Worm (Caenorhabditis elegans) whole organism, L1 larva: ENCODE measurements around the gene klf-1.

Experiments
- Y116A8C.19 ChIP-seq: sonication (generic microtip); optimal IDR thresholded peaks from 2 replicates; lab custom pipeline; 2016; ENCODE audit warnings: missing compliant biosample characterization, missing genetic modification characterization, borderline replicate concordance
- aha-1 ChIP-seq: fragments of 150-350 bp; optimal IDR thresholded peaks from 2 replicates; lab custom pipeline; 2014; ENCODE audit warnings: missing biosample characterization, missing genetic modification characterization
- ceh-88 ChIP-seq: fragments of 200-800 bp; sonication (Bioruptor generic); IDR thresholded peaks from 2 replicates; pipeline ENCODE4 v1.3.6; 2022; ENCODE audit warnings: missing genetic modification characterization, missing compliant biosample characterization
- dpl-1 ChIP-seq, 3 experiments: fragments of 150-350 bp in 2 of 3; sonication (generic microtip) in 1 of 3; optimal IDR thresholded peaks; 2 replicates each; lab custom pipeline; 2014 to 2017; ENCODE audit warnings: missing biosample characterization in 3 of 3, missing genetic modification characterization in 3 of 3, missing genetic modification reagents in 3 of 3
- dsc-1 ChIP-seq: sonication (generic microtip); optimal IDR thresholded peaks from 2 replicates; lab custom pipeline; 2016; ENCODE audit warnings: mild to moderate bottlenecking, missing genetic modification characterization, missing compliant biosample characterization
- egl-13 ChIP-seq: sonication (generic microtip); optimal IDR thresholded peaks from 2 replicates; lab custom pipeline; 2016; ENCODE audit warnings: missing genotype, missing genetic modification reagents, missing genetic modification characterization, missing compliant biosample characterization
- egl-27 ChIP-seq, 2 experiments: fragments of 150-350 bp in 1 of 2; sonication (generic microtip); optimal IDR thresholded peaks; 3 replicates each; lab custom pipeline; 2017 to 2018; ENCODE audit warnings: missing biosample characterization in 2 of 2, missing genetic modification characterization in 2 of 2, missing genetic modification reagents in 2 of 2
- elt-3 ChIP-seq, 6 experiments: fragments of 150-350 bp in 1 of 6; sonication (generic microtip); optimal IDR thresholded peaks; 2 replicates each; lab custom pipeline; 2017 to 2018; ENCODE audit warnings: missing biosample characterization in 6 of 6, missing genetic modification characterization in 6 of 6, inconsistent platforms in 1 of 6
- fkh-10 ChIP-seq: sonication (generic microtip); optimal IDR thresholded peaks from 2 replicates; lab custom pipeline; 2017; ENCODE audit warnings: missing biosample characterization, missing genetic modification reagents, missing genetic modification characterization
- fos-1 ChIP-seq: fragments of 150-350 bp; optimal IDR thresholded peaks from 2 replicates; lab custom pipeline; 2014; ENCODE audit warnings: missing biosample characterization, missing genetic modification characterization
- hlh-17 ChIP-seq: fragments of 200-800 bp; sonication (Bioruptor generic); optimal IDR thresholded peaks from 2 replicates; lab custom pipeline; 2018; ENCODE audit warnings: missing genetic modification characterization, mild to moderate bottlenecking, missing compliant biosample characterization, moderate library complexity, borderline replicate concordance
- hlh-4 ChIP-seq: sonication (generic microtip); optimal IDR thresholded peaks from 2 replicates; lab custom pipeline; 2016; ENCODE audit warnings: mild to moderate bottlenecking, missing genetic modification characterization, missing compliant biosample characterization
- irx-1 ChIP-seq: sonication (generic microtip); optimal IDR thresholded peaks from 2 replicates; lab custom pipeline; 2016; ENCODE audit warnings: missing genetic modification characterization, missing compliant biosample characterization
- lin-13 ChIP-seq: fragments of 150-350 bp; optimal IDR thresholded peaks from 2 replicates; lab custom pipeline; 2014; ENCODE audit warnings: missing biosample characterization, missing genetic modification reagents, missing genetic modification characterization
- lin-14 ChIP-seq: fragments of 200-800 bp; sonication (Bioruptor generic); optimal IDR thresholded peaks from 2 replicates; lab custom pipeline; 2018; ENCODE audit warnings: mild to moderate bottlenecking, missing genetic modification characterization, moderate library complexity, missing compliant biosample characterization
- lin-15B ChIP-seq: fragments of 150-350 bp; sonication (generic microtip); optimal IDR thresholded peaks from 3 replicates; lab custom pipeline; 2014; ENCODE audit warnings: missing biosample characterization, missing genetic modification characterization
- lin-35 ChIP-seq, 2 experiments: fragments of 150-350 bp; optimal IDR thresholded peaks; 2 replicates each; lab custom pipeline; 2014; ENCODE audit warnings: missing biosample characterization in 2 of 2, missing genetic modification characterization in 2 of 2, missing genetic modification reagents in 2 of 2
- lsy-2 ChIP-seq, 2 experiments: fragments of 150-350 bp; optimal IDR thresholded peaks; 2 replicates each; lab custom pipeline; 2014; ENCODE audit warnings: missing biosample characterization in 2 of 2, missing genetic modification characterization in 2 of 2
- mdl-1 ChIP-seq, 2 experiments: fragments of 150-350 bp; optimal IDR thresholded peaks; 2 replicates each; lab custom pipeline; 2014 to 2017; ENCODE audit warnings: missing biosample characterization in 2 of 2, missing genetic modification characterization in 2 of 2, inconsistent platforms in 1 of 2
- nhr-12 ChIP-seq: sonication (generic microtip); optimal IDR thresholded peaks from 2 replicates; lab custom pipeline; 2017; ENCODE audit warnings: missing biosample characterization, missing genetic modification characterization
- nhr-19 ChIP-seq: fragments of 200-800 bp; sonication (Bioruptor generic); conservative IDR thresholded peaks from 2 replicates; pipeline ENCODE4 v1.3.6; 2022; ENCODE audit warnings: missing genetic modification characterization, missing compliant biosample characterization
- nhr-28 ChIP-seq: fragments of 150-350 bp; optimal IDR thresholded peaks from 2 replicates; lab custom pipeline; 2014; ENCODE audit warnings: missing biosample characterization, missing genetic modification characterization
- nhr-47 ChIP-seq: sonication (generic microtip); optimal IDR thresholded peaks from 2 replicates; lab custom pipeline; 2016; ENCODE audit warnings: mild to moderate bottlenecking, missing genetic modification characterization, moderate library complexity, missing compliant biosample characterization
- nhr-76 ChIP-seq: sonication (generic microtip); optimal IDR thresholded peaks from 2 replicates; lab custom pipeline; 2017; ENCODE audit warnings: missing biosample characterization, missing genetic modification characterization
- nhr-77 ChIP-seq: fragments of 150-350 bp; optimal IDR thresholded peaks from 2 replicates; lab custom pipeline; 2014; ENCODE audit warnings: missing biosample characterization, missing genetic modification characterization
- nhr-85 ChIP-seq: sonication (generic microtip); peaks from one replicate; lab custom pipeline; 2016; ENCODE audit warnings: missing genetic modification characterization, inconsistent platforms, missing compliant biosample characterization
- pag-3 ChIP-seq: sonication (generic microtip); optimal IDR thresholded peaks from 2 replicates; lab custom pipeline; 2017; ENCODE audit warnings: missing genetic modification characterization, mild to moderate bottlenecking, missing compliant biosample characterization, antibody characterized with exemption, borderline replicate concordance; ENCODE audit not compliant: insufficient read depth
- pax-3 ChIP-seq: fragments of 200-800 bp; sonication (Bioruptor generic); optimal IDR thresholded peaks from 2 replicates; lab custom pipeline; 2018; ENCODE audit warnings: mild to moderate bottlenecking, missing genetic modification characterization, moderate library complexity, missing compliant biosample characterization
- pqm-1 ChIP-seq: sonication (generic microtip); optimal IDR thresholded peaks from 3 replicates; lab custom pipeline; 2017; ENCODE audit warnings: missing biosample characterization, missing genetic modification characterization
- snpc-4 ChIP-seq: fragments of 150-350 bp; optimal IDR thresholded peaks from 2 replicates; lab custom pipeline; 2014; ENCODE audit warnings: missing biosample characterization, missing genetic modification characterization
- sox-4 ChIP-seq: sonication (generic microtip); optimal IDR thresholded peaks from 2 replicates; lab custom pipeline; 2016; ENCODE audit warnings: missing genetic modification characterization, missing compliant biosample characterization
- sptf-1 ChIP-seq: fragments of 150-350 bp; optimal IDR thresholded peaks from 2 replicates; lab custom pipeline; 2014; ENCODE audit warnings: missing biosample characterization, missing genetic modification characterization
- swsn-7 ChIP-seq: sonication (generic microtip); optimal IDR thresholded peaks from 2 replicates; lab custom pipeline; 2016; ENCODE audit warnings: missing genetic modification characterization, missing compliant biosample characterization
- tbx-2 ChIP-seq: sonication (generic microtip); optimal IDR thresholded peaks from 2 replicates; lab custom pipeline; 2016; ENCODE audit warnings: missing genetic modification characterization, missing compliant biosample characterization
- tlp-1 ChIP-seq: fragments of 150-350 bp; optimal IDR thresholded peaks from 2 replicates; lab custom pipeline; 2014; ENCODE audit warnings: missing biosample characterization, missing genetic modification characterization
- unc-30 ChIP-seq: sonication (generic microtip); optimal IDR thresholded peaks from 2 replicates; lab custom pipeline; 2017; ENCODE audit warnings: missing biosample characterization, missing genetic modification characterization
- unc-62 ChIP-seq: fragments of 150-350 bp; optimal IDR thresholded peaks from 2 replicates; lab custom pipeline; 2014; ENCODE audit warnings: missing biosample characterization, missing genetic modification reagents, missing genetic modification characterization
- unc-98 ChIP-seq: fragments of 200-800 bp; sonication (Bioruptor generic); IDR thresholded peaks from 2 replicates; pipeline ENCODE4 v1.3.6; 2022; ENCODE audit warnings: missing genetic modification characterization, missing compliant biosample characterization
- vab-15 ChIP-seq: sonication (generic microtip); optimal IDR thresholded peaks from 2 replicates; lab custom pipeline; 2017; ENCODE audit warnings: missing genotype, mild to moderate bottlenecking, missing genetic modification characterization, missing compliant biosample characterization
- xbp-1 ChIP-seq: sonication (generic microtip); optimal IDR thresholded peaks from 2 replicates; lab custom pipeline; 2016; ENCODE audit warnings: missing genetic modification characterization, missing compliant biosample characterization
- zag-1 ChIP-seq: fragments of 150-350 bp; optimal IDR thresholded peaks from 2 replicates; lab custom pipeline; 2014; ENCODE audit warnings: missing biosample characterization, missing genetic modification characterization
- ztf-11 ChIP-seq, 2 experiments: sonication (generic microtip); optimal IDR thresholded peaks; 2 replicates each; lab custom pipeline; 2016 to 2017; ENCODE audit warnings: missing genetic modification characterization in 2 of 2, missing biosample characterization in 1 of 2, missing compliant biosample characterization in 1 of 2
- ztf-4 ChIP-seq: fragments of 150-350 bp; optimal IDR thresholded peaks from 2 replicates; lab custom pipeline; 2014; ENCODE audit warnings: missing biosample characterization, missing genetic modification characterization

The klf-1 gene

DNA sequence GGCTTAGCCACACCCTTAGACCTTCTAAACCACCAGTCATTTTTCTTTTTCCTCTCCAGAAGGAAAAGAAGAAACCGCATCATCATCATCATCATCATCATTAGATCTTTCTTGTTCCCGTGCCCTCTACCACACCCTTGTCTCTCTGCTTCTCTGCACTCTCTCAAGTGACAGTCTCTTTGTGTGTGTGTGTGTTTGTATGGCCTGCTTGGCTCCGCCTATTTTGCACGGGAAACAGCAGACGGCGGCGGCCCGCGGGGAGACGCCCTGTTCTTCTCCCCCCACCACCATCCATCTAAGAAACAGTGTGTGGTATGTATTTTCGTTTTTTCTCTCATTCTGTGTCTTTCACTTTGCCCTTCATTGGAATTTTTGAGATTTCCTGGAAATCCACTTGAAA lies 2.8 kb upstream of the klf-1 start (continued):
- TF ChIP-seq nhr-77 (tag; lab: Kevin White, UChicago) (peak; percentile 64), nhr-19 (GFP tag; lab: Robert Waterston, UW) (peak; percentile 52), Y116A8C.19 (tag; lab: Kevin White, UChicago) (no peak), lin-15B (tag; lab: Kevin White, UChicago) (no peak), hlh-17 (GFP tag; lab: Kevin White, UChicago) (no peak), tlp-1 (tag; lab: Kevin White, UChicago) (no peak), fkh-10 (GFP tag; lab: Kevin White, UChicago) (no peak), ztf-4 (tag; lab: Kevin White, UChicago) (peak; percentile 25), xbp-1 (tag; lab: Kevin White, UChicago) (peak; percentile 46), lsy-2 (tag; optimal IDR thresholded peaks at IDR 0.05; lab: Kevin White, UChicago) (peak; percentile 35 to 67), nhr-47 (tag; lab: Kevin White, UChicago) (peak; percentile 61), aha-1 (tag; lab: Kevin White, UChicago) (no peak), lin-14 (peak; percentile 97), dpl-1 (GFP tag; optimal IDR thresholded peaks at IDR 0.05; lab: Kevin White, UChicago) (peak; percentile 39 to 58 (median 43)), tbx-2 (tag; lab: Kevin White, UChicago) (peak; percentile 77), egl-13 (no peak), vab-15 (tag; lab: Kevin White, UChicago) (peak; percentile 74), snpc-4 (no peak), dsc-1 (tag; lab: Kevin White, UChicago) (no peak), nhr-12 (tag; lab: Kevin White, UChicago) (no peak), ztf-11 (tag; optimal IDR thresholded peaks at IDR 0.05; lab: Kevin White, UChicago) (no peak), swsn-7 (tag; lab: Kevin White, UChicago) (peak; percentile 46), sptf-1 (no peak), pqm-1 (tag; lab: Kevin White, UChicago) (no peak), unc-30 (no peak), nhr-76 (no peak), irx-1 (tag; lab: Kevin White, UChicago) (peak; percentile 5), hlh-4 (tag; lab: Kevin White, UChicago) (no peak), sox-4 (no peak), nhr-85 (tag; lab: Kevin White, UChicago) (peak; percentile 99), nhr-28 (tag; lab: Kevin White, UChicago) (no peak), lin-13 (GFP tag; lab: Kevin White, UChicago) (peak; percentile 56), mdl-1 (tag; optimal IDR thresholded peaks at IDR 0.05; lab: Kevin White, UChicago) (peak in 1 of 2 experiments; percentile 78), zag-1 (tag; lab: Kevin White, UChicago) (no peak), unc-98 (GFP tag; lab: Robert Waterston, UW) (no peak), lin-35 (GFP tag; optimal IDR thresholded peaks at IDR 0.05; lab: Kevin White, UChicago) (peak; percentile 14 to 77), unc-62 (GFP tag; lab: Kevin White, UChicago) (no peak), pax-3 (no peak), ceh-88 (GFP tag; lab: Robert Waterston, UW) (no peak), elt-3 (tag; optimal IDR thresholded peaks at IDR 0.05; lab: Kevin White, UChicago) (peak in 5 of 6 experiments; percentile 36 to 94 (median 58)), fos-1 (tag; lab: Kevin White, UChicago) (no peak), pag-3 (tag; lab: Kevin White, UChicago) (no peak), egl-27 (tag; optimal IDR thresholded peaks at IDR 0.05; lab: Kevin White, UChicago) (peak in 1 of 2 experiments; percentile 41)
